Worm (Caenorhabditis elegans): ENCODE measurements around the gene T14B4.9.

ce11 chrII:6682918-6683317 is 50.7 kb downstream of the T14B4.9 start:
- TF ChIP-seq ets-4 (GFP tag; optimal IDR thresholded peaks at IDR 0.05) (no peak), rpc-1 (optimal IDR thresholded peaks at IDR 0.05) (no peak), rpc-1 (tag; optimal IDR thresholded peaks at IDR 0.05) (no peak), ceh-27 (GFP tag; optimal IDR thresholded peaks at IDR 0.05) (no peak), xnd-1 (tag; optimal IDR thresholded peaks at IDR 0.05) (peak; percentile 81), snpc-4 (GFP tag; optimal IDR thresholded peaks at IDR 0.05) (no peak), snpc-4 (tag; optimal IDR thresholded peaks at IDR 0.05) (no peak), ekl-4 (GFP tag; IDR thresholded peaks at IDR 0.05) (no peak), unc-130 (GFP tag; optimal IDR thresholded peaks at IDR 0.05) (no peak), ceh-100 (GFP tag; IDR thresholded peaks at IDR 0.05) (no peak), sea-2 (GFP tag; IDR thresholded peaks at IDR 0.05) (no peak), nhr-27 (tag; optimal IDR thresholded peaks at IDR 0.05) (no peak), let-526 (GFP tag; IDR thresholded peaks at IDR 0.05) (no peak)

All from whole organism, young adult.